Worm (Caenorhabditis elegans): Measurements from ENCODE around the gene ZC412.5.
"Not testable (repeated sequence)": the region's sequence is repeated elsewhere in the genome, so short reads cannot be mapped to it uniquely, and the experiment has no call there.

ZC412.5 gene

DNA sequence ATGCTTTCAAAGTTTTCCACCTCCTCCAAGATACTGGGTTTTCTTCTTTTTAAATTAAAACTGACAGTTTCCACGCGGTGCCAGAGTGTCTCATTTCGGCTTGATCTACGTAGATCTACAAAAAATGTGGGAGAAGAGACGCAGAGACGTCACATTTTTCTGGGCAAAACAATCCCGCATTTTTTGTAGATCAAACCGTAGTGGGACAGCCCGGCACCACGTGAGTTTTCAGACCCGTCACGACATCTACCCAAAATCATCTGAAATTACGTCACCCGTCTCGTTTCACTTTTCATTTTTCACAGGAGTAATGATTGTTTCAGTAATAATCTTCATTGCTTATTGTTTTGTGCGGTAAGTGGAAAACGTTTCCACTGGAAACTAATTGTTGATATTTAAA lies 46.9 kb downstream of the ZC412.5 start:
- TF ChIP-seq jun-1 (tag; optimal IDR thresholded peaks at IDR 0.05) (no peak), lsy-12 (tag; optimal IDR thresholded peaks at IDR 0.05) (peak; percentile 14)

DNA sequence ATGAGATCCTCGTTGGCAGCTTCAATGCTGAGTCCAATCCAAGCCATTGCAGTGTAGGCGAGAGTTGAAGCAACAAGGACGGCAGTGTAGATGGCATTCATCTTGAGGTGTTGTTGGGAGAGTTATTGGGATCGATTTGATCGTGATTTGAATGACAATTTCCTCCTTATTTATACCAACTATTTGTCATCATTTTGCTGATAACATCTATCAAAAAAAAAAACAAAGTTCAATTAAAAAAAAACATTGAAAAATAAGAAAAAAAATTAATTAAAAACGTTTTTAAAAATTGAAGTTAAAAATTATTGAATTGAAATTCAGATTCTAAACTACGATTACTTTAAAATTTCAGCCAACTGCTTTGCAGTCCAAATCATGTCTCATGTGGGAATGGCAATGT lies 48.3 kb downstream of the ZC412.5 start, which contains the start of gene nspa-8:
TSS of gene nspa-8 (minus strand) at position 101 of the 400 bp plus-strand sequence.
- TF ChIP-seq R02D3.7, lin-15B, eor-1 (tag; optimal IDR thresholded peaks at IDR 0.05): not testable (repeated sequence)

DNA sequence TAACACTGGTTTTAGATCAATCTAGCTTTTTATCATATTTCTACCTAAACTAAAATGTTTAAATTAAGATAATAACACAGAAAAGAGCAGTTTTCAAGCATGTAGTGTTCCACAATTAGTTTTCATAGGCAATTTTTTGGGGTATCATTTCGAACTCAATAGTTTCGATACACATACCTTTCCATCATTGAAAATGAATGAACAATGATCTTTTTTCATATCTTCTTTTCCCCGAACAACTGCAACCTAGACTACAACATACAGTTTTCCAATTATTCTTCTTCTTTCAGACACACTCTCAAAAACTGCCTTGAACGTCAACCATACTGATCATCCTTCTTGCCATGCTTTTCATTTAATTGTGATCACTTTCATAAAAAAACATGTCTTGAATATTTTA lies 51.1 kb downstream of the ZC412.5 start, which contains the start of gene W06A7.4:
TSS of gene W06A7.4 (plus strand) at position 301 of the 400 bp plus-strand sequence.
- TF ChIP-seq egl-27 (tag; optimal IDR thresholded peaks at IDR 0.05): no peak
- no peak for TF ChIP-seq snpc-4 (tag; optimal IDR thresholded peaks at IDR 0.05)
- TF ChIP-seq ceh-82 (tag; optimal IDR thresholded peaks at IDR 0.05): no peak
- no peak for TF ChIP-seq nhr-11 (tag; optimal IDR thresholded peaks at IDR 0.05)
- TF ChIP-seq zag-1 (tag; optimal IDR thresholded peaks at IDR 0.05): no peak
- no peak for TF ChIP-seq lsy-12 (tag; optimal IDR thresholded peaks at IDR 0.05)
- TF ChIP-seq nhr-23 (tag; optimal IDR thresholded peaks at IDR 0.05): no peak
- TF ChIP-seq daf-12 (tag; optimal IDR thresholded peaks at IDR 0.05): no peak

Data from whole organism, L3 larva.